Fruit fly (Drosophila melanogaster) ovary, adult (tissue): Measurements from ENCODE around the gene CG16762.

ENCODE experiments used
- CG17801 ChIP-seq: fragments of 200-800 bp; optimal IDR thresholded peaks from 2 replicates; lab custom pipeline; 2019; ENCODE audit warnings: missing biosample characterization, mild to moderate bottlenecking, missing genetic modification characterization, moderate library complexity; ENCODE audit not compliant: partially characterized antibody

CG16762 gene

dm6 chr3L:2485331-2486115 lies 10.1 kb upstream of the CG16762 start:
- no peak for TF ChIP-seq CG17801 (GFP tag; lab: Kevin White, UChicago)

- no peak for TF ChIP-seq CG17801 (GFP tag; lab: Kevin White, UChicago)
Measured at dm6 chr3L:2482941-2483541, 7.6 kb upstream of the CG16762 start.

DNA sequence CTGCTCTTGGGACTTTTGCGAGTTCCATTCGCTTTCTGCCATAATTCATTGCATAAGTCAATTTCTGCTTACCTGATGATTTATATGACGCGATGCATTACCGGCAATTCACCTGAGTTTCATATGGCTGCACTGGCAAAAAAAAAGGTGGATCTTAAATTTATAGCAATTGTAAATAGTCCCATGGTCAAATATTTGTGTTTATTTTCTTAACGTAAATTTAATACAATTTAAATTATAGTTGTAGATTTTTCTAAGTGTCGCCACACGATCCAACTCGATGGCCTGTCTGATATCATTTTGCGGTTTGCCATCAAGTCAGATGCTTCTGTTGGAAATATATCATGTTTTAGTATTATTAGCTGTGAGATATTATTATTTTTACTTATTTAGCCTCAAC lies 6.1 kb upstream of the CG16762 start:
- peak; percentile 59 for TF ChIP-seq CG17801 (GFP tag; lab: Kevin White, UChicago)

DNA sequence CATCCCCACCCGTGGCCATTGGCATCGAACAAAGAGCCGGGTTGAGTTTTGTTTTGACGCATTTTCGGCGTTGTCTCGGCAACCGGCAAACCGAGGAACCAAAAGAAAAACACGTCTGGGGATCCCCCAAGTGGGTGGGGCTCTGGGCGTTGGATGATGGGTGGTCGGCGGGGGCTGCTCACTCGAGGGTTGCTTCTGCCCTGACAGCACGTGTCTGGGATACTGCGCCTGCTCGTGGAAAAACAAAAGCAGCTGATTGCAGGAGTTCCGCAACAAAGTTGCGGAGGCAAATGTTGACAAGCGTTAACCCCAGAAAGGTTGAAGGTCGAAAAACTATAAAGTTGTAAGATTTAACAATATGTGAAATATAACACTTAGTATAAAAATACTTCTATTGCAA lies 5.1 kb upstream of the CG16762 start:
- no peak for TF ChIP-seq CG17801 (GFP tag; lab: Kevin White, UChicago)

DNA sequence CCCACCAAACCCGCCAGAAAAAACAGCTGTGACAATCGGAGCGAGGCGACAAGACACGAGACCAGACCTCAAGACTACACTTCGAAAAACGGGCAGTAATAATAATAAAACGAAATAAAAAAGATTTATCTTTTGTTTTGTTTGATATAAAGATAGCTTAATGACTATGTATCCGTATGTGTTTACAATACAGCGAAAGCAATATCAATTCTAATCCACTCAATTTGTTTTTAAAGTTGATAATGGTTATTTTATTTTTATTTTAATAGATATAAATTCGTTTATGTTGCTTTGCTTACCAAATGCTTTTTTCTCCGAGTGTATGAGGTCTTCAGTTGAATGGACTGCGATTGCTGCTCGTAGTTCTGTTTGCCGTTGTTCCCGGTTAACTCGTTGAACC lies 3.8 kb upstream of the CG16762 start:
- TF ChIP-seq CG17801 (GFP tag; lab: Kevin White, UChicago) = peak; percentile 13

- peak; percentile 5 for TF ChIP-seq CG17801 (GFP tag; lab: Kevin White, UChicago)
Measured at dm6 chr3L:2478349-2478959, 3.0 kb upstream of the CG16762 start, which contains the start of gene Cyp4d20. Cyp4d20 (minus strand) TSS chr3L:2478448.

- TF ChIP-seq CG17801 (GFP tag; lab: Kevin White, UChicago) = no peak
Measured at dm6 chr3L:2476941-2477340, 1.5 kb upstream of the CG16762 start.

DNA sequence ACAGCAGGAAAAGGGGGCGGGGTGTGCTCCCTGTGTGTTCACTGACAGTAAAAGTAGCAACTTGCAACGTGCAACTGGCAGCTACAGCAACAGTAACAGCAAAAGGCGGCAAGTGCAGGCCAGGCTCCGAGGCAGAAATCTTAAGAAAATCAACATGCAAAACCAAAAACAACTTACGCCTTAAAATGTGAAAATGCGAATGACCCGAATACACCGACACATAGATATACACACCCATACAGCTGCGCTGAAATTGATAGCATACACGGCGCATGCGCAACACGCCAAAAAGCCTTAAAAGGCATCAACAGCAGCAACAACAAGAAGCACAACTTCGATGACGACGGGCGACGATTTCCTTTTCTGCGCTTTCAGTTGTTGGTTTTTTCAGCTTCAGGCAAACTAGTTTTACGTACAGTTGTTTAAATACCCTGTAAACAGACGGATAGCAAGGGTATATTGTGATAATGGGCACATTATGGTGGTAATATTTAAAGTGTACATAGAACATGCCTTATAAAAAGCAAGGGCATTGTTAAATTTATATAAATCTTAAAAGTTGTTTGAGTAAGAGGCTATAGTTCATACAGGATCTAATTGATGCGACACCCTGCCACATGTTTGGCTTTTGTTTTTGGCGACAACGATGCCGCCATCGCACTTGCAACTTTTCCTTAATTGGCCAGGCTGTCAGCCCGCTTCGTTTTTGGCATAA lies 3.0 kb downstream of the CG16762 start:
- no peak for TF ChIP-seq CG17801 (GFP tag; lab: Kevin White, UChicago)

DNA sequence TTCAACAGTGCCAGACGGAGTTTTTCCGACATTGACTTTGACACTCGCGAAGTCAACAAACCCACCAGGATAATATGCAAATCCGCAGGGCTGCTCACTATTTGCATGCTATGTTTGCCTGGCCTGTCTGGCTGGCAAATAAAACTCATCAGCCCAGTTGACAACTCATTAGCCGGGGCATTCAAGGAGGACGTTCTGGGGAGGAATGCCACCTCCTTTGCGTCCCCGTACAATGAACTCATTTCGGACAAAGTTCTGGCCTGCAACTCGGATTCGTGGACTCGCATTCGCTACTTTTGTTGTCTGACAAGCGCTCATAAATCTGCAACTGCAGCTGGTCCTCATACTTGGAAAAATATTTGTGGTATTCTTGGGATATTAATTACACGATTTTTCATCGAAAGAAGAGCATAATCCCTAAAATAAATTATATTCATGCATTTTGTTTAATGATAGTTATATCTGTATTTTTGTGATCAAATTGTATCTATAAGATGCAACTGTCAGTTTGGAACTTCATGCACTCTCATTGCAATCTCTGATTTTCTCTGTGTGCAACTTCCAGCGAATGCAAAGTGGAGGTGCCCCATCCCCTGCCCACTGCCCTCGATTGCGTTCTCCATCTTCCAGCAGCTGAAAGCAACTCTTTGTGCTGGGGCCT lies 4.5 kb downstream of the CG16762 start:
- TF ChIP-seq CG17801 (GFP tag; lab: Kevin White, UChicago) = no peak

DNA sequence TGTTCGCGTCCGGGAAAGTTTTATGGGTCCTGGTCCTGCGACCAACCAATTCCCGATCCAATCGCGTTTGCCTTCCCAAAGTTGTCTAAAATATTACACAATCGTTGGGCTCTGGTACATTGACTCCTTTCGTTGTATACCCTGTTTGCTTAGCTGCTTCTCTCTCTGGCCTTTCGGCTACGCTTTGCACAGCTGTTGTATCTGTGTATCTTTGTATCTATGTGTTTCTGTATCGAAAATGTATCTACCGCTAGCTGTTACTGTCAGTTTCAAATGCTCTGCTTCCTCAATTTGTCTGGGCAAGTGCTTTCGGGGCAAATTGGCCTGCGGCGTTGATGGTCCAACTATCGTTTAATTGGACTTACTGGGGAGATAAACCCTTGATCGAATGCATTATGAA lies 5.8 kb downstream of the CG16762 start:
- no peak for TF ChIP-seq CG17801 (GFP tag; lab: Kevin White, UChicago)

DNA sequence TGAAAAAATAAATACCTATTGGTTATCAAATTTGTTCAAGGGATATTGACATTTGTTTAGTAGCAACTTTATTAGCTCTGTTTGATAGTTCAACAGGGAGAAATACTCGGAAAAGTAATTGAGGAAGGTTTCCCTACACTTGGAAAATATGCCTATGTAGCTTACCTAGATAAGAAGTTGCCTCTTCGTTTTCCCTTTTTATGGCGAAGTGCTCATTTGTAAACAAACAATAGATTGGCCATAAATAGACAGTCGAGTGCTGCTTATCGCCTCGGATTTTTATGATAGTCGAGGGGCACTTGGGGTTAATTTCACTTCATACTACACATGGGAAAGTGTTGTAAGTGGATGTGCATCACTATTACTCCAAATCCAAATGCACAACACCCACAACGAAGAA lies 6.9 kb downstream of the CG16762 start:
- no peak for TF ChIP-seq CG17801 (GFP tag; lab: Kevin White, UChicago)

DNA sequence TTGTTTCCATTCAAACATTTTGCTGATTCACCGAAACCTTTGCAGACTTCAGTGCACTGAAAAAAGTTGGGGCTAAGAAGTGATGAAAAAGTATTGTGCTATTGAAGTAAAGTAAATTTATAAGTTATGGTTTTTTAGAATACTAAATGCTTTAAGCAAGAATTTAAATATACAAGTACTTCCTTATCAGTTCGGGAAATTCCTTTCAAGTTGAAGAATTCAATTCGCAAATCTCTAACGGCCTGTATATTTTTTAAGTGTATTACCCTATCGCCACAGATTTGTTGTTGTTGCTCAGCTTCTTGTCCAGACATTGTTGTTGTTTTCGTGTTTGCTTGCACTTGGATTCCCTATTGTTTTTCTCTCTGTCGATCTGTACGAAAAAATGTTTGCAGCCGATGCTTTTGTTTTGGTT lies 8.0 kb downstream of the CG16762 start:
- peak; percentile 94 for TF ChIP-seq CG17801 (GFP tag; lab: Kevin White, UChicago)

dm6 chr3L:2466411-2467015 lies 8.9 kb downstream of the CG16762 start:
- TF ChIP-seq CG17801 (GFP tag; lab: Kevin White, UChicago) = peak; percentile 56

dm6 chr3L:2462017-2462416 lies 13.4 kb downstream of the CG16762 start:
- no peak for TF ChIP-seq CG17801 (GFP tag; lab: Kevin White, UChicago)
